Worm (Caenorhabditis elegans): ENCODE data around the gene clec-148.

DNA sequence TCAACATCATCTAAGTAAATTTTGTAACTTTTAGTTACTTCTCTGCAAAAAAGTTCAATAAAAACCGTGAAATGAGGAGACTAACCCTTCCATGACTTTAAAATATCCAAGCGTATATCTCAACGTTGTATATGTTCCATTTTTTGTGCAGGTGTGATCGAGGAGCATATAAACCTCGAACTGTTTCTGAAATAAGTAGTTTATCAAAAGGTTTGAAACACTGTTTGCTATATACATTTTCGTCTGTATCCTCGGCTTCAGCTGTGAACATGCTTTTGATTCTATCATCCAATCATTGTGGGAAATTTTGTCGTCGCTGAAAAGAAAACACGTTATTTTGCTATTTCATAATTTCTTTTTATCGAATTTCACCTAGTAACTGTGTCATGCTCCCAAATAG, 5.3 kb upstream of the clec-148 start, which contains the start of gene F40G9.5:
- no peak for TF ChIP-seq ahr-1 (tag; optimal IDR thresholded peaks at IDR 0.05)
- TF ChIP-seq ceh-19 (GFP tag; optimal IDR thresholded peaks at IDR 0.05), result no peak
- no peak for TF ChIP-seq sox-2 (GFP tag; IDR thresholded peaks at IDR 0.05)
- no peak for TF ChIP-seq K09A11.1 (tag; optimal IDR thresholded peaks at IDR 0.05; ENCODE audit: insufficient read depth)
- no peak for TF ChIP-seq nfya-1 (tag; optimal IDR thresholded peaks at IDR 0.05)
- no peak for TF ChIP-seq pax-1 (tag; optimal IDR thresholded peaks at IDR 0.05)
- TF ChIP-seq pha-4 (tag; optimal IDR thresholded peaks at IDR 0.05), result no peak

Measured in whole organism, late embryonic.